Worm (Caenorhabditis elegans) whole organism, L1 larva: ENCODE data around the gene gpd-4.

Experiments used
- aly-2 ChIP-seq: fragments of 150-350 bp; optimal IDR thresholded peaks from 2 replicates; lab custom pipeline; 2014; ENCODE audit warnings: missing biosample characterization, missing genetic modification characterization
- dsc-1 ChIP-seq: sonication (generic microtip); optimal IDR thresholded peaks from 2 replicates; lab custom pipeline; 2016; ENCODE audit warnings: mild to moderate bottlenecking, missing genetic modification characterization, missing compliant biosample characterization
- elt-2 ChIP-seq: sonication (generic microtip); optimal IDR thresholded peaks from 2 replicates; lab custom pipeline; 2016; ENCODE audit warnings: missing genetic modification characterization, mild to moderate bottlenecking, inconsistent platforms, missing compliant biosample characterization, missing genetic modification reagents
- fos-1 ChIP-seq: fragments of 150-350 bp; optimal IDR thresholded peaks from 2 replicates; lab custom pipeline; 2014; ENCODE audit warnings: missing biosample characterization, missing genetic modification characterization
- mdl-1 ChIP-seq, 2 experiments: fragments of 150-350 bp; optimal IDR thresholded peaks; 2 replicates each; lab custom pipeline; 2014 to 2017; ENCODE audit warnings: missing biosample characterization in 2 of 2, missing genetic modification characterization in 2 of 2, inconsistent platforms in 1 of 2
- mep-1 ChIP-seq: fragments of 150-350 bp; optimal IDR thresholded peaks from 2 replicates; lab custom pipeline; 2014; ENCODE audit warnings: missing biosample characterization, missing genetic modification characterization
- nhr-12 ChIP-seq: sonication (generic microtip); optimal IDR thresholded peaks from 2 replicates; lab custom pipeline; 2017; ENCODE audit warnings: missing biosample characterization, missing genetic modification characterization
- nhr-237 ChIP-seq: fragments of 150-350 bp; optimal IDR thresholded peaks from 2 replicates; lab custom pipeline; 2014; ENCODE audit warnings: missing biosample characterization, missing genetic modification characterization
- nhr-77 ChIP-seq: fragments of 150-350 bp; optimal IDR thresholded peaks from 2 replicates; lab custom pipeline; 2014; ENCODE audit warnings: missing biosample characterization, missing genetic modification characterization
- rnt-1 ChIP-seq: sonication (generic microtip); optimal IDR thresholded peaks from 2 replicates; lab custom pipeline; 2016; ENCODE audit warnings: mild to moderate bottlenecking, missing genetic modification characterization, moderate library complexity, missing compliant biosample characterization
- snpc-4 ChIP-seq: fragments of 150-350 bp; optimal IDR thresholded peaks from 2 replicates; lab custom pipeline; 2014; ENCODE audit warnings: missing biosample characterization, missing genetic modification characterization
- snu-23 ChIP-seq: sonication (generic microtip); optimal IDR thresholded peaks from 2 replicates; lab custom pipeline; 2016; ENCODE audit warnings: missing genetic modification characterization, missing compliant biosample characterization
- sox-4 ChIP-seq: sonication (generic microtip); optimal IDR thresholded peaks from 2 replicates; lab custom pipeline; 2016; ENCODE audit warnings: missing genetic modification characterization, missing compliant biosample characterization

DNA sequence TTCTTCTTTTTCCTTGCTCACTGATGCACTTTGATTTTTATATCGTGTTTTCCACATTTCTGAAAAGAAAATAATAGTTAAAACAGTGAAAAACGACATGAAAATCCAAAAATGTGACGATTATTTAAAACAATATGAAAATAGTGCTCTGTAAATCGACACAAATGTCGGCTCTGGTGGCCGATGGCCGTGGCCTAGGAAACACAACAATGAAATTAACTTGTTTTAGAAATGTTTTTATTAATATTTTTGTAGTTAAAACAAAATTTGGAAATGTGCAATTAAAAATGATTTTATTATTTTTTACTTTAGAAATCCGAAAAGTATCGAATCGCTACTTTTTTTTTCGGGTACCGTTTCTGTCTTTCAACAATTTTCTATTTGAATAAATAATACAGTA is 29.7 kb downstream of the gpd-4 start, which contains the start of gene arv-1:
- TF ChIP-seq snpc-4 (no peak), sox-4 (tag; lab: Kevin White, UChicago) (peak; percentile 36), mep-1 (tag; lab: Kevin White, UChicago) (peak; percentile 63), nhr-12 (tag; lab: Kevin White, UChicago) (no peak), mdl-1 (tag; optimal IDR thresholded peaks at IDR 0.05; lab: Kevin White, UChicago) (no peak), elt-2 (peak; percentile 27), snu-23 (GFP tag; lab: Kevin White, UChicago) (peak; percentile 70), aly-2 (no peak), dsc-1 (tag; lab: Kevin White, UChicago) (peak; percentile 65), fos-1 (tag; lab: Kevin White, UChicago) (no peak), nhr-77 (tag; lab: Kevin White, UChicago) (no peak), nhr-237 (tag; lab: Kevin White, UChicago) (no peak), rnt-1 (peak; percentile 92)
